Worm (Caenorhabditis elegans): Measurements from ENCODE around the gene cept-2.

cept-2 gene

DNA sequence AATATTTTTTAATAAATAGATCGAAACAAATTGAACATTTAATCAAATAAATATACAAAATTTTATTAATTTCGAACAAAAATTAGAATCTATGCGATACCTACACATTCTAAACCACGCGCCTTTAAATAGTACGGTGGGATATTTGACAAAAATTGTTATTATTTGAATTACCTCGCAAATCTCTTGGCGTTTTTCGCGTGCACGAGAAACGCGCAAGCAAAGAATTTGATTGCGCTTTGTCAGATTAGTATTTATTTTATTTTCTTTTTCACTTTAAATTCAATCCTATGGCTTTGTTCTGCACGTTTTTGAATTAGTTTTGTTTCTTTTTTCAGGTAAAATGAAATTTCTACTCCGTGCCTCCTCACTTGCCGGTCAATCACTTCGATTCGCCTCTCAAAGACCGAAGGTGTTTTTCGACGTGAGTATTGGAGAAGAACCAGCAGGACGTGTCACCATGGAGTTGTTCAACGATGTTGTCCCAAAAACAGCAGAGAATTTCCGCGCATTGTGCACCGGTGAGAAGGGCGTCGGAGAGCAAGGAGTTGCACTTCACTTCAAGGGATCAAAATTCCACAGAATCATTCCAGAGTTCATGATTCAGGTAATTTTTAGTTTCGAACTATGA is 8.3 kb downstream of the cept-2 start, which contains the start of gene cyn-1:
Gene cyn-1, plus strand, starts transcription at position 339 of the 631 bp plus-strand sequence.
- peak; percentile 52 for TF ChIP-seq ceh-31 (tag; optimal IDR thresholded peaks at IDR 0.05)
- TF ChIP-seq K09A11.1 (tag; optimal IDR thresholded peaks at IDR 0.05; ENCODE audit: insufficient read depth) = no peak
- TF ChIP-seq ama-1 (optimal IDR thresholded peaks at IDR 0.05) = no peak
- no peak for TF ChIP-seq dmd-4 (tag; optimal IDR thresholded peaks at IDR 0.05; ENCODE audit: borderline replicate concordance)
- TF ChIP-seq ceh-18 (tag; optimal IDR thresholded peaks at IDR 0.05) = peak; percentile 33
- TF ChIP-seq pha-4 (tag; optimal IDR thresholded peaks at IDR 0.05) = no peak
- peak; percentile 35 for TF ChIP-seq ceh-34 (tag; optimal IDR thresholded peaks at IDR 0.05)
- no peak for TF ChIP-seq K02D7.2 (tag; optimal IDR thresholded peaks at IDR 0.05)
- TF ChIP-seq tbx-2 (tag; optimal IDR thresholded peaks at IDR 0.05) = peak; percentile 25
- peak; percentile 81 for TF ChIP-seq nfya-1 (tag; optimal IDR thresholded peaks at IDR 0.05)
- TF ChIP-seq unc-3 (GFP tag; conservative IDR thresholded peaks at IDR 0.05) = no peak
- TF ChIP-seq unc-3 (tag; optimal IDR thresholded peaks at IDR 0.05) = no peak
- TF ChIP-seq fax-1 (tag; optimal IDR thresholded peaks at IDR 0.05) = no peak
- peak; percentile 28 for TF ChIP-seq ceh-48 (tag; optimal IDR thresholded peaks at IDR 0.05)
- TF ChIP-seq unc-42 (tag; optimal IDR thresholded peaks at IDR 0.05) = peak; percentile 51
- TF ChIP-seq pha-2 (tag; optimal IDR thresholded peaks at IDR 0.05) = no peak
- TF ChIP-seq dve-1 (tag; optimal IDR thresholded peaks at IDR 0.05) = peak; percentile 10

DNA sequence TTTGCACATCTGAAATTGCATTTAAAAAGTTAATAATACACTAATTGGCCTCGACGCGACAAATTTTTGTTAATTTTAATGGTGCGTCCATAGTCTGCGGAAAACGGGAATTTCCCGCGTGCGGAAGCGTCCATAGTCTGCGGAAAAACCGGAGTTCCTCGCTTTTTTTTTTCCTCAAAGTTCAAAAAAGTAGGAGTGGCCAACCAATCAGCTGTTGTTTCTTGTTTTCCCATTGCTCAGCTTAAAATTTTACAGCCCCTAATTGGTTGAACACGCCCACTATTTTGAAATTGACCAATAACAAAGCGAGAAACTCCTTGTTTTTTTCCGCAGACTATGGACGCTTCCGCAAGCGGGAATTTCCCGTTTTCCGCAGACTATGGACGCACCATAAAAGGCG is 9.8 kb downstream of the cept-2 start:
- TF ChIP-seq nfya-1 (tag; optimal IDR thresholded peaks at IDR 0.05) = peak; percentile 65

DNA sequence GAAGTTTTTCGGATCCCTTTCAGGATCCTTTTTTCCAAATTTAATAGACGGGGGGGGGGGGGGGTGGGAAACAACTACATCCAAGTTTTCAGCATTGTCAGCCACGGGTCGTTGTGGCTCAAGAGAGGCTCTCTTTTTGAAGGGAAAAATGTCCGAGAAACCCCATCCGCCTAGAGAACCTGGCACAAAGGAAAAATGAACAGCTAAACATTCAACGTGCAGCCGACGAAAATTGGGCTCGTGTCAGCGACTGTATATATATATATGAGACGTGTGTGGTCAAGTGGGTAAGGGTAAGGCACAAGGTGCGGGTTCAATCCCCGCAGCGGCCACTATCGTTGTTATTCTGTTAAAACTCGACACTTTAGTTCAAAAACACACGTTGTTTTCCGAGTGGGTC is 11.0 kb downstream of the cept-2 start, which contains the start of gene Y49A3A.4:
Gene Y49A3A.4, minus strand, starts transcription at position 314 of the 400 bp plus-strand sequence.
- TF ChIP-seq K02D7.2 (tag; optimal IDR thresholded peaks at IDR 0.05) (no peak), F13H6.1 (tag; optimal IDR thresholded peaks at IDR 0.05) (no peak), unc-86 (tag; optimal IDR thresholded peaks at IDR 0.05) (no peak), nhr-11 (tag; optimal IDR thresholded peaks at IDR 0.05) (no peak), ceh-30 (tag; optimal IDR thresholded peaks at IDR 0.05) (no peak), che-1 (tag; optimal IDR thresholded peaks at IDR 0.05) (no peak), lin-11 (tag; optimal IDR thresholded peaks at IDR 0.05) (no peak), pag-3 (tag; optimal IDR thresholded peaks at IDR 0.05; ENCODE audit: borderline replicate concordance) (no peak)

DNA sequence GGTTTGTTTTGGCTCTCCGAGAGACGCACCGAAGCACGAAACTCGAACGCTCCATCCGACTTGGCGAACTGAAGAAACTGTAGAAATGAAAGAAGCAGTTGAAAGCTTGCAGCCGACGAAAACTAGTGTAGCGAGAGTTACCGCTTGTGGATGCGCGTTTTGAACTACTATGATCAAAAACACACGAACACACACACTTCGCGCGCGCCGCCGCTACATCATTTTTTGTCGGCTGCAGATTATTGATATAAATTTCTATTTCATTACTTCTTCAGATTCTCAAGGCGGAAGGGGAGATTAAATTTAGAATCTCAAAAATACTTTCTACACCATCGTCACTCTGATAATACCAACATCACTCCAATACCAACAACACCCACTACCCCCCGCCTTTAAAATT is 14.4 kb downstream of the cept-2 start:
- TF ChIP-seq pros-1 (tag; optimal IDR thresholded peaks at IDR 0.05) (no peak), fax-1 (tag; optimal IDR thresholded peaks at IDR 0.05) (no peak)

DNA sequence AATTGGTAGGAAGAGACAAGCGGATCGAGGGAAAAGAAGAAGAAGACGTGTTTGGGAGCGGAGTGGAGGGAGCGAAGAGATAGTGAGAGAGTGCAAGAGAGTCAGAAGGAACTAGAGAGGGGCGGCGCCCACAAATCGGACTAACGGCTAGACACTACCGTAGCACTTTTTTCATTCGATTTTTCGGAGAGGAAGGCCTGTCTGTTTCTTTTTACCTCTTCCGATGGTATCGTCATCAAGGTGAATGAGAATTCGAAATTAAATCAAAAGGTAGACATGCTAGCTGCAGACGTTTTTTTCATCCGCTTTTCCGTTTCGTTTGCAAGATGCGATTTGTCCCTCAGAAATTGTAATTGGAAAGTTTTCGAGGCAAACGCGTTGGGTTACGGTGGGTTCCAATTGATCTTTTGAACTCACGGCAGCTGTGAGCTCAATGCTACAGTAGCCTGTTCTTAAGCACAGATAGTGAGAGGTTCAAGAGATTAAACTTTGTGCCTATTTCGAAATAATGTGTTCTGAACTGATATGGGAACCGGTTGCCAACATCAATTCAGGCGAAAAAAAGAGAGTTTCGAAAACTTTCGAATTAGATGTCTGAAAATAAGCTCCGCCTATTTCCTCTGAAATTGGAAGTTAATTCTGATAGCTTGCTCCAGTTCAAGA is 17.2 kb downstream of the cept-2 start:
- TF ChIP-seq tbx-2 (tag; optimal IDR thresholded peaks at IDR 0.05) (no peak), fax-1 (tag; optimal IDR thresholded peaks at IDR 0.05) (no peak), ceh-2 (tag; optimal IDR thresholded peaks at IDR 0.05) (no peak), unc-42 (tag; optimal IDR thresholded peaks at IDR 0.05) (no peak), elt-4 (tag; optimal IDR thresholded peaks at IDR 0.05) (no peak), ceh-34 (tag; optimal IDR thresholded peaks at IDR 0.05) (no peak), nfya-1 (tag; optimal IDR thresholded peaks at IDR 0.05) (peak; percentile 13)

DNA sequence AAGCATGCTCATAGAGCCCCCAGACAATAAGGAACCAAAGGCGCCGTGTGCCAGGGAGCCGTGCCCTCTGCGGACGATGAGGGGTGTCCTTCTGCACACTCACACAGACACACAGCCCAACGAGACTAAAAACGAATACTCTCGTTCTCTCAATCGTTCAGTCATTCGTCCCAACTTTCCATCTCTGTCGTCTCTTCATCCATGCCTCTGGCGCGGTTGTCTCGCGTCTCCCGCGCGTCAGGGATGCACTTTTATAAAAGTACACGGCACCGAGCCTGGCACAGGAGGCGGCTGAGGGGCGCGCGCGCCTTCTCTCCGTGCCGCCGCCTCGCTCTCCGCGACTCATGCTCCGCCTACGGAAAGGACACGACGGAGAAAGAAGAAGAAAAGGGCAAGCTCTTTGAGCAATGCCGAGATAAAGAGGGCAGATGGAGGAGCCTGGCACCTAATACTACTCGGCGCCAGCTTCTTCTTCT is 19.0 kb downstream of the cept-2 start:
- TF ChIP-seq sdc-2 (tag; optimal IDR thresholded peaks at IDR 0.05) (peak; percentile 2), dmd-4 (tag; optimal IDR thresholded peaks at IDR 0.05; ENCODE audit: borderline replicate concordance) (peak; percentile 1), C08G9.2 (tag; optimal IDR thresholded peaks at IDR 0.05) (peak; percentile 42), mec-3 (tag; optimal IDR thresholded peaks at IDR 0.05; ENCODE audit: borderline replicate concordance) (peak; percentile 55), rnt-1 (tag; optimal IDR thresholded peaks at IDR 0.05) (no peak), ref-2 (tag; optimal IDR thresholded peaks at IDR 0.05) (peak; percentile 15), ceh-45 (GFP tag; IDR thresholded peaks at IDR 0.05) (no peak), pat-9 (tag; optimal IDR thresholded peaks at IDR 0.05) (no peak), ceh-6 (GFP tag; optimal IDR thresholded peaks at IDR 0.05) (no peak), pros-1 (tag; optimal IDR thresholded peaks at IDR 0.05) (no peak)

Data from whole organism, late embryonic.